Worm (Caenorhabditis elegans): Measurements from ENCODE around the gene rbg-1.
"Not testable (repeated sequence)": the region's sequence is repeated elsewhere in the genome, so short reads cannot be mapped to it uniquely, and the experiment has no call there.

The rbg-1 gene

DNA sequence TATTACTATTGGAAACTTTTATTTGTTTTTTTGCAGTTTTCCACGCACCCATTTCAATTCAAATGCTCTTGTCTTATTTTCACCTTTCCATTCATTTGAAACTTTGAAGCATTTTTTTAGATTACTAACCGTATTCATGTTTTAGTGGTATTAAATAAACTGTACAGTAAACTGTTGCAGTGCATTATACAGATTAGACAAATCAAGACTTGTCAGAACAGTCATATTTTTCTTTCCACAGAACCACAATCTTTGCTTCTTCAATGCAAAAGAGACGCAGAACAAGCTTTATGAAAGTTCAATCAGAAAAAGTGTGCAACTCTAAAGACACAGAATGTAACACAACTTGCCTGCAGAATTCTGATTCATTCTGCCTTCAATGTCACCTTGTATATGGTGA lies 17.6 kb upstream of the rbg-1 start, which contains the start of gene F45B8.5:
Gene F45B8.5, plus strand, starts transcription at position 301 of the 400 bp plus-strand sequence.
- TF ChIP-seq ztf-1 (GFP tag; conservative IDR thresholded peaks at IDR 0.05) (no peak), nhr-129 (tag; optimal IDR thresholded peaks at IDR 0.05) (no peak), nhr-11 (tag; optimal IDR thresholded peaks at IDR 0.05) (no peak), nhr-77 (tag; optimal IDR thresholded peaks at IDR 0.05) (no peak), ztf-4 (tag; optimal IDR thresholded peaks at IDR 0.05) (no peak), aly-2 (tag; optimal IDR thresholded peaks at IDR 0.05) (no peak), elt-3 (tag; optimal IDR thresholded peaks at IDR 0.05) (no peak), egl-27 (tag; optimal IDR thresholded peaks at IDR 0.05) (no peak), snpc-4 (tag; optimal IDR thresholded peaks at IDR 0.05) (no peak), crh-2 (tag; optimal IDR thresholded peaks at IDR 0.05) (no peak)

DNA sequence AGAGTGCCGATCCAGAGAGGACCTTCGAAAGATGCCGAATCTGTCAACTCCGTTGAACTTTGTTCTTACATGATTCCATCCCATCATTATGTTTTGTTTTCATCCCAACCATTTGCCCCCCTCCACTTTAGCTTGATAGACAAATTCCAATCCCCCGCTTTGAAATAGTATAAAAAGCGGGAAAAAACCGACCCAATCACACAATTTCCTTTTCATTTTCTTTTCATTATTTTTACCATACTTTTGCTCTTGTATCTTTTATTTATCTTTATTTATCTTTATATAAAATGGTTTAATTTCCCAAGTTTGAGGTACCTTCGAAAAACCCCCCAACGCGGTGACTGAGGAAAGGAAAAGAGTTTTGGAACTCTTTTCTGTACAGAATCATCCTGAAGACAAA lies 16.8 kb upstream of the rbg-1 start, which contains the start of gene F20D1.22:
Gene F20D1.22, plus strand, starts transcription at position 301 of the 400 bp plus-strand sequence.
- not testable (repeated sequence) for TF ChIP-seq snpc-4, C34F6.9, crh-2 (tag; optimal IDR thresholded peaks at IDR 0.05)

DNA sequence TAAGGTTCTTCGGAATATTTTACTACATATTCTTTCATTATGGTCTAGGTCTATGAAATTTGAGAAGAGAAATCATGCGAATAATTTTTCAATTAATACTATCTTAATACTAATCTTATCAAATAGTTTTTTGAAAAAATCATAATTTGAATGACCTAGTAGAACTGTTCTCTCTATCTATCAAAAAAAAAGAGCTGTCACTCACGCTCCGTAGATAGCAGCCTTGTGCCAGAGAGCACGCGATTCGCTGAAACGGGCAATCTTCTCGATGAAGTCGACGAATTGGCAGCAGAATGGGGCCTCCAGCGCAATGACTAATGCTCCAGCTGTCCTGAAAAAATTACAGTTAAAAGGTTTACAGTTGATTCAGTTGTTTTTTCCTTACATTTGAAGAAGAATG lies 13.7 kb upstream of the rbg-1 start:
- no peak for TF ChIP-seq mab-5 (tag; optimal IDR thresholded peaks at IDR 0.05)
- TF ChIP-seq ztf-4 (tag; optimal IDR thresholded peaks at IDR 0.05), result no peak
- no peak for TF ChIP-seq aly-2 (tag; optimal IDR thresholded peaks at IDR 0.05)
- TF ChIP-seq ztf-1 (GFP tag; conservative IDR thresholded peaks at IDR 0.05), result no peak
- TF ChIP-seq unc-39 (tag; optimal IDR thresholded peaks at IDR 0.05), result no peak
- no peak for TF ChIP-seq unc-55 (GFP tag; optimal IDR thresholded peaks at IDR 0.05)
- no peak for TF ChIP-seq nhr-237 (tag; optimal IDR thresholded peaks at IDR 0.05)
- TF ChIP-seq zag-1 (tag; optimal IDR thresholded peaks at IDR 0.05), result no peak
- TF ChIP-seq lin-11 (tag; optimal IDR thresholded peaks at IDR 0.05), result no peak
- TF ChIP-seq nhr-23 (tag; optimal IDR thresholded peaks at IDR 0.05), result no peak
- TF ChIP-seq Y55F3AM.14 (GFP tag; optimal IDR thresholded peaks at IDR 0.05), result no peak
- TF ChIP-seq gmeb-1 (tag; optimal IDR thresholded peaks at IDR 0.05), result no peak
- no peak for TF ChIP-seq nhr-12 (tag; optimal IDR thresholded peaks at IDR 0.05)
- no peak for TF ChIP-seq ama-1 (optimal IDR thresholded peaks at IDR 0.05)
- TF ChIP-seq elt-1 (tag; optimal IDR thresholded peaks at IDR 0.05), result no peak
- no peak for TF ChIP-seq nhr-25 (tag; optimal IDR thresholded peaks at IDR 0.05)
- TF ChIP-seq peb-1 (tag; optimal IDR thresholded peaks at IDR 0.05), result no peak
- no peak for TF ChIP-seq blmp-1 (tag; optimal IDR thresholded peaks at IDR 0.05; ENCODE audit: insufficient read depth)
- TF ChIP-seq elt-3 (tag; optimal IDR thresholded peaks at IDR 0.05), result no peak

DNA sequence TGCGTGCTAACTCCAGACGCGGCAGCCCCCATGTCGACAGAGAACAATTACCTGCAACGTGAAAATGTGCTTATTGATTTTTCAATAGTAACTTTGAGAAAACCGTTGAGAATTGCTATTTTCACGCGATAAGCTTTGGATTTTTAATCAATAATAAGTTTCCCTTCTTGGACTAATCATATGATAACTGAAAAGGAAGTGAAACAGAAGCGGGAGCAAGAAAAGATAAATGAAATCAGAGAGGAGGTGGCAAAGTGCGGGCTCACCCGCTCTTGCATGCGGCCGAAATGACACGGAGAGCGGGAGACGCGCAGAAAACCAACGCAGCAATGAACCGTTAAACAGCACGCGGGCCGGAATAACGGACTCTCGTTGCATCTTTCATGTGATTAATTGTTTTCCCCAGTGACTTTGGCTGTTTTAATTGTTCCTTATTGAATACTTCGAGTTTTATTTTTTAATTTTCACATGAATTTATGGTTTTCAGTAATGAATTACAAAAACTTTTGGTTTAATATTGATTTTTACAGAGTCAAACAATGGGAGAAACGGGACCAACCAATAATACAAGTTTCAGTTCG lies 13.0 kb upstream of the rbg-1 start, which contains the start of the genes flwr-1 and tbc-1:
Gene flwr-1, minus strand, starts transcription at position 51 of the 581 bp plus-strand sequence.
Gene tbc-1, plus strand, starts transcription at position 531 of the 581 bp plus-strand sequence.
- TF ChIP-seq unc-62 (GFP tag; optimal IDR thresholded peaks at IDR 0.05) (no peak), nhr-6 (tag; optimal IDR thresholded peaks at IDR 0.05) (no peak), ztf-1 (GFP tag; conservative IDR thresholded peaks at IDR 0.05) (no peak), mbf-1 (tag; optimal IDR thresholded peaks at IDR 0.05) (no peak), elt-1 (tag; optimal IDR thresholded peaks at IDR 0.05) (no peak), crh-2 (tag; optimal IDR thresholded peaks at IDR 0.05) (peak; percentile 11), F13H6.1 (tag; optimal IDR thresholded peaks at IDR 0.05) (no peak), sma-3 (GFP tag; optimal IDR thresholded peaks at IDR 0.05) (no peak), zag-1 (tag; optimal IDR thresholded peaks at IDR 0.05) (no peak), nhr-237 (tag; optimal IDR thresholded peaks at IDR 0.05) (no peak), mdl-1 (tag; optimal IDR thresholded peaks at IDR 0.05) (no peak), ztf-4 (tag; optimal IDR thresholded peaks at IDR 0.05) (no peak), nhr-77 (tag; optimal IDR thresholded peaks at IDR 0.05) (no peak), nhr-25 (tag; optimal IDR thresholded peaks at IDR 0.05) (no peak), gmeb-1 (tag; optimal IDR thresholded peaks at IDR 0.05) (no peak), lin-39 (tag; optimal IDR thresholded peaks at IDR 0.05) (no peak), nhr-23 (tag; optimal IDR thresholded peaks at IDR 0.05) (no peak), ztf-11 (tag; optimal IDR thresholded peaks at IDR 0.05) (no peak), snpc-4 (tag; optimal IDR thresholded peaks at IDR 0.05) (no peak), lin-11 (tag; optimal IDR thresholded peaks at IDR 0.05) (peak; percentile 12), elt-3 (tag; optimal IDR thresholded peaks at IDR 0.05) (no peak), ZK546.5 (tag; optimal IDR thresholded peaks at IDR 0.05) (no peak), skn-1 (tag; optimal IDR thresholded peaks at IDR 0.05) (no peak), alr-1 (tag; optimal IDR thresholded peaks at IDR 0.05) (no peak), sma-9 (GFP tag; optimal IDR thresholded peaks at IDR 0.05) (peak; percentile 17), sma-9 (tag; optimal IDR thresholded peaks at IDR 0.05) (no peak), ama-1 (optimal IDR thresholded peaks at IDR 0.05) (no peak), nhr-11 (tag; optimal IDR thresholded peaks at IDR 0.05) (no peak), lsy-2 (tag; optimal IDR thresholded peaks at IDR 0.05) (peak in 1 of 2 experiments; percentile 35), egl-27 (tag; optimal IDR thresholded peaks at IDR 0.05) (no peak), ceh-82 (tag; optimal IDR thresholded peaks at IDR 0.05) (no peak), blmp-1 (tag; optimal IDR thresholded peaks at IDR 0.05; ENCODE audit: insufficient read depth) (no peak), nhr-12 (tag; optimal IDR thresholded peaks at IDR 0.05) (no peak), nhr-21 (tag; optimal IDR thresholded peaks at IDR 0.05) (no peak), nhr-129 (tag; optimal IDR thresholded peaks at IDR 0.05) (peak; percentile 66), peb-1 (tag; optimal IDR thresholded peaks at IDR 0.05) (no peak), mab-5 (tag; optimal IDR thresholded peaks at IDR 0.05) (peak; percentile 5), lin-13 (GFP tag; optimal IDR thresholded peaks at IDR 0.05) (peak; percentile 14), nhr-10 (tag; optimal IDR thresholded peaks at IDR 0.05) (no peak)

All from whole organism, L2 larva.